Worm (Caenorhabditis elegans) whole organism, L4 larva: Measurements from ENCODE around the gene ZK218.5.

Experiments
- F37D6.2 ChIP-seq: sonication (generic microtip); optimal IDR thresholded peaks from 2 replicates; lab custom pipeline; 2016; ENCODE audit warnings: mild to moderate bottlenecking, missing genetic modification characterization, missing compliant biosample characterization
- ZK546.5 ChIP-seq, 2 experiments: sonication (generic microtip); optimal IDR thresholded peaks; 2 replicates each; lab custom pipeline; 2017; ENCODE audit warnings: missing biosample characterization in 2 of 2, missing genetic modification characterization in 2 of 2
- ceh-28 ChIP-seq: fragments of 150-350 bp; optimal IDR thresholded peaks from 2 replicates; lab custom pipeline; 2014; ENCODE audit warnings: missing biosample characterization, missing genetic modification reagents, missing genetic modification characterization
- ceh-82 ChIP-seq: sonication (generic microtip); optimal IDR thresholded peaks from 2 replicates; lab custom pipeline; 2017; ENCODE audit warnings: missing biosample characterization, missing genetic modification characterization
- daf-8 ChIP-seq: fragments of 200-800 bp; sonication (Bioruptor generic); IDR thresholded peaks from 2 replicates; pipeline ENCODE4 v1.3.6; 2022; ENCODE audit warnings: missing genetic modification characterization, missing compliant biosample characterization
- fkh-10 ChIP-seq: fragments of 150-350 bp; optimal IDR thresholded peaks from 2 replicates; lab custom pipeline; 2014; ENCODE audit warnings: missing biosample characterization, missing genetic modification reagents, missing genetic modification characterization
- nhr-10 ChIP-seq: fragments of 150-350 bp; optimal IDR thresholded peaks from 2 replicates; lab custom pipeline; 2014; ENCODE audit warnings: missing biosample characterization, missing genetic modification characterization
- nhr-237 ChIP-seq: sonication (generic microtip); optimal IDR thresholded peaks from 2 replicates; lab custom pipeline; 2017; ENCODE audit warnings: missing biosample characterization, missing genetic modification characterization
- saeg-2 ChIP-seq: fragments of 200-800 bp; sonication (Bioruptor generic); IDR thresholded peaks from 2 replicates; pipeline ENCODE4 v1.3.6; 2022; ENCODE audit warnings: missing genetic modification reagents, missing genetic modification characterization, missing compliant biosample characterization
- unc-62 ChIP-seq, 3 experiments: fragments of 150-350 bp in 1 of 3; sonication (generic microtip); optimal IDR thresholded peaks in 2 of 3; peaks in 1 of 3; 1 replicate in 1 of 3; 2 replicates in 2 of 3; lab custom pipeline; 2014 to 2017; ENCODE audit warnings: missing biosample characterization in 3 of 3, missing genetic modification characterization in 3 of 3, missing genetic modification reagents in 3 of 3, missing genotype in 1 of 3
- ztf-11 ChIP-seq: fragments of 150-350 bp; optimal IDR thresholded peaks from 2 replicates; lab custom pipeline; 2014; ENCODE audit warnings: missing biosample characterization, missing genetic modification characterization

- no peak for TF ChIP-seq ceh-28
- no peak for TF ChIP-seq nhr-10 (tag; lab: Kevin White, UChicago)
- no peak for TF ChIP-seq unc-62 (GFP tag; optimal IDR thresholded peaks at IDR 0.05 in 1 of 2; lab: Kevin White, UChicago)
- no peak for TF ChIP-seq unc-62 (tag; optimal IDR thresholded peaks at IDR 0.05; lab: Kevin White, UChicago)
- TF ChIP-seq nhr-237 (tag; lab: Kevin White, UChicago), result no peak
- TF ChIP-seq fkh-10 (GFP tag; lab: Kevin White, UChicago), result no peak
- no peak for TF ChIP-seq daf-8 (GFP tag; lab: Robert Waterston, UW)
- TF ChIP-seq ztf-11 (tag; lab: Kevin White, UChicago), result no peak
- TF ChIP-seq ZK546.5 (tag; optimal IDR thresholded peaks at IDR 0.05; lab: Kevin White, UChicago), result no peak
- TF ChIP-seq F37D6.2 (tag; lab: Kevin White, UChicago), result no peak
- TF ChIP-seq saeg-2 (GFP tag; lab: Robert Waterston, UW), result no peak
- TF ChIP-seq ceh-82 (tag; lab: Kevin White, UChicago), result no peak
Observed at ce11 chrV:17094568-17094967, 6.4 kb upstream of the ZK218.5 start.
